Worm (Caenorhabditis elegans) whole organism, L4 larva: ENCODE measurements around the gene swp-1.
A peak's percentile ranks its signal among the peaks of the same experiment; 100 is the strongest.

Experiments used
- D1046.2 ChIP-seq: fragments of 200-800 bp; sonication (Bioruptor generic); IDR thresholded peaks from 2 replicates; pipeline ENCODE4 v1.3.6; 2022; ENCODE audit warnings: missing genetic modification characterization, missing compliant biosample characterization
- F37D6.2 ChIP-seq: sonication (generic microtip); optimal IDR thresholded peaks from 2 replicates; lab custom pipeline; 2016; ENCODE audit warnings: mild to moderate bottlenecking, missing genetic modification characterization, missing compliant biosample characterization
- F49E8.2 ChIP-seq: sonication (generic microtip); optimal IDR thresholded peaks from 2 replicates; lab custom pipeline; 2016; ENCODE audit warnings: missing compliant biosample characterization, mild to moderate bottlenecking, missing genetic modification characterization, borderline replicate concordance
- R02D3.7 ChIP-seq: fragments of 150-350 bp; sonication (generic microtip); optimal IDR thresholded peaks from 3 replicates; lab custom pipeline; 2014; ENCODE audit warnings: missing biosample characterization, missing genetic modification characterization
- Y48G9A.11 ChIP-seq: fragments of 200-800 bp; sonication (Bioruptor generic); IDR thresholded peaks from 2 replicates; pipeline ENCODE4 v1.3.6; 2022; ENCODE audit warnings: missing genetic modification reagents, missing genetic modification characterization, missing compliant biosample characterization
- ZK337.2 ChIP-seq: fragments of 200-800 bp; sonication (Bioruptor generic); IDR thresholded peaks from 2 replicates; pipeline ENCODE4 v1.3.6; 2022; ENCODE audit warnings: missing genetic modification reagents, missing genetic modification characterization, missing compliant biosample characterization
- aha-1 ChIP-seq: fragments of 150-350 bp; peaks from one replicate; lab custom pipeline; 2014; ENCODE audit warnings: missing biosample characterization, missing genetic modification characterization
- aly-2 ChIP-seq: sonication (generic microtip); optimal IDR thresholded peaks from 2 replicates; lab custom pipeline; 2018; ENCODE audit warnings: missing biosample characterization, missing genetic modification characterization
- ceh-44 ChIP-seq: fragments of 200-800 bp; sonication (Bioruptor generic); IDR thresholded peaks from 2 replicates; pipeline ENCODE4 v1.3.6; 2022; ENCODE audit warnings: missing genetic modification reagents, missing genetic modification characterization, missing compliant biosample characterization
- ceh-82 ChIP-seq: sonication (generic microtip); optimal IDR thresholded peaks from 2 replicates; lab custom pipeline; 2017; ENCODE audit warnings: missing biosample characterization, missing genetic modification characterization
- daf-19 ChIP-seq: fragments of 200-800 bp; sonication (Bioruptor generic); conservative IDR thresholded peaks from 2 replicates; pipeline ENCODE4 v1.3.6; 2022; ENCODE audit warnings: missing genetic modification characterization, missing compliant biosample characterization
- dmd-6 ChIP-seq: fragments of 200-800 bp; sonication (Bioruptor generic); IDR thresholded peaks from 2 replicates; pipeline ENCODE4 v1.3.6; 2022; ENCODE audit warnings: missing genetic modification reagents, missing genetic modification characterization, missing compliant biosample characterization
- dmd-8 ChIP-seq: fragments of 200-800 bp; sonication (Bioruptor generic); IDR thresholded peaks from 2 replicates; pipeline ENCODE4 v1.3.6; 2022; ENCODE audit warnings: missing genetic modification characterization, missing compliant biosample characterization
- dmd-9 ChIP-seq: fragments of 200-800 bp; sonication (Bioruptor generic); IDR thresholded peaks from 2 replicates; pipeline ENCODE4 v1.3.6; 2022; ENCODE audit warnings: missing genetic modification reagents, missing genetic modification characterization, missing compliant biosample characterization
- dpl-1 ChIP-seq: fragments of 150-350 bp; optimal IDR thresholded peaks from 2 replicates; lab custom pipeline; 2014; ENCODE audit warnings: missing biosample characterization, missing genetic modification reagents, missing genetic modification characterization
- duxl-1 ChIP-seq: sonication (generic microtip); optimal IDR thresholded peaks from 2 replicates; lab custom pipeline; 2016; ENCODE audit warnings: mild to moderate bottlenecking, missing genetic modification characterization, moderate library complexity, missing compliant biosample characterization; ENCODE audit not compliant: poor library complexity
- egl-43 ChIP-seq: fragments of 200-800 bp; sonication (Bioruptor generic); IDR thresholded peaks from 2 replicates; pipeline ENCODE4 v1.3.6; 2022; ENCODE audit warnings: missing genetic modification reagents, missing genetic modification characterization, missing compliant biosample characterization
- hif-1 ChIP-seq, 2 experiments: sonication (generic microtip); optimal IDR thresholded peaks; 2 replicates each; lab custom pipeline; 2016 to 2017; ENCODE audit warnings: missing compliant biosample characterization in 2 of 2, missing genetic modification characterization in 2 of 2, missing genetic modification reagents in 2 of 2, missing genotype in 2 of 2, mild to moderate bottlenecking in 1 of 2
- hmg-1.1 ChIP-seq: fragments of 200-800 bp; sonication (Bioruptor generic); IDR thresholded peaks from 2 replicates; pipeline ENCODE4 v1.3.6; 2022; ENCODE audit warnings: missing genetic modification reagents, missing genetic modification characterization, missing compliant biosample characterization
- lin-1 ChIP-seq: fragments of 200-800 bp; sonication (Bioruptor generic); IDR thresholded peaks from 2 replicates; pipeline ENCODE4 v1.3.6; 2022; ENCODE audit warnings: missing genetic modification reagents, missing genetic modification characterization, missing compliant biosample characterization
- lin-13 ChIP-seq: fragments of 150-350 bp; optimal IDR thresholded peaks from 2 replicates; lab custom pipeline; 2014; ENCODE audit warnings: missing biosample characterization, missing genetic modification reagents, missing genetic modification characterization
- lin-15B ChIP-seq: fragments of 150-350 bp; sonication (generic microtip); optimal IDR thresholded peaks from 3 replicates; lab custom pipeline; 2014; ENCODE audit warnings: missing biosample characterization, missing genetic modification characterization
- lin-29 ChIP-seq: fragments of 200-800 bp; sonication (Bioruptor generic); IDR thresholded peaks from 2 replicates; pipeline ENCODE4 v1.3.6; 2022; ENCODE audit warnings: missing genetic modification reagents, missing genetic modification characterization, missing compliant biosample characterization
- lin-38 ChIP-seq: fragments of 200-800 bp; sonication (Bioruptor generic); IDR thresholded peaks from 2 replicates; pipeline ENCODE4 v1.3.6; 2022; ENCODE audit warnings: missing genetic modification reagents, missing genetic modification characterization, missing compliant biosample characterization
- lsy-2 ChIP-seq, 2 experiments: fragments of 150-350 bp in 1 of 2; sonication (generic microtip) in 1 of 2; optimal IDR thresholded peaks; 2 replicates each; lab custom pipeline; 2014 to 2017; ENCODE audit warnings: missing biosample characterization in 2 of 2, missing genetic modification characterization in 2 of 2
- madf-5 ChIP-seq, 2 experiments: fragments of 200-800 bp; sonication (Bioruptor generic); IDR thresholded peaks; 2 replicates each; pipeline ENCODE4 v1.3.6; 2022; ENCODE audit warnings: missing compliant biosample characterization in 2 of 2, missing genetic modification characterization in 2 of 2
- mep-1 ChIP-seq: fragments of 150-350 bp; sonication (generic microtip); optimal IDR thresholded peaks from 3 replicates; lab custom pipeline; 2014; ENCODE audit warnings: missing biosample characterization, missing genetic modification characterization
- mes-2 ChIP-seq: sonication (generic microtip); optimal IDR thresholded peaks from 2 replicates; lab custom pipeline; 2016; ENCODE audit warnings: missing genotype, mild to moderate bottlenecking, missing genetic modification characterization, missing compliant biosample characterization; ENCODE audit not compliant: poor library complexity, severe bottlenecking
- nhr-25 ChIP-seq: sonication (generic microtip); optimal IDR thresholded peaks from 2 replicates; lab custom pipeline; 2017; ENCODE audit warnings: missing genetic modification characterization, mild to moderate bottlenecking, missing compliant biosample characterization, antibody characterized with exemption, moderate library complexity, borderline replicate concordance; ENCODE audit not compliant: insufficient read depth
- nhr-28 ChIP-seq: fragments of 150-350 bp; optimal IDR thresholded peaks from 2 replicates; lab custom pipeline; 2014; ENCODE audit warnings: missing biosample characterization, missing genetic modification characterization
- nhr-42 ChIP-seq: fragments of 200-800 bp; sonication (Bioruptor generic); IDR thresholded peaks from 2 replicates; pipeline ENCODE4 v1.3.6; 2022; ENCODE audit warnings: missing genetic modification characterization, missing compliant biosample characterization
- nhr-48 ChIP-seq: sonication (generic microtip); optimal IDR thresholded peaks from 2 replicates; lab custom pipeline; 2016; ENCODE audit warnings: mild to moderate bottlenecking, missing genetic modification characterization, missing compliant biosample characterization
- nhr-6 ChIP-seq: fragments of 150-350 bp; optimal IDR thresholded peaks from 2 replicates; lab custom pipeline; 2014; ENCODE audit warnings: missing biosample characterization, missing genetic modification characterization
- nhr-76 ChIP-seq: fragments of 150-350 bp; optimal IDR thresholded peaks from 2 replicates; lab custom pipeline; 2014; ENCODE audit warnings: missing biosample characterization, missing genetic modification characterization
- php-3 ChIP-seq: fragments of 200-800 bp; sonication (Bioruptor generic); IDR thresholded peaks from 2 replicates; pipeline ENCODE4 v1.3.6; 2022; ENCODE audit warnings: missing genetic modification reagents, missing genetic modification characterization, missing compliant biosample characterization
- pqm-1 ChIP-seq: sonication (generic microtip); optimal IDR thresholded peaks from 2 replicates; lab custom pipeline; 2017; ENCODE audit warnings: missing biosample characterization, missing genetic modification characterization
- snpc-1.2 ChIP-seq: fragments of 200-800 bp; sonication (Bioruptor generic); IDR thresholded peaks from 2 replicates; pipeline ENCODE4 v1.3.6; 2022; ENCODE audit warnings: missing genetic modification reagents, missing genetic modification characterization, missing compliant biosample characterization
- unc-130 ChIP-seq: sonication (generic microtip); optimal IDR thresholded peaks from 2 replicates; lab custom pipeline; 2016; ENCODE audit warnings: missing genetic modification reagents, missing genetic modification characterization, missing compliant biosample characterization
- unc-62 ChIP-seq, 3 experiments: fragments of 150-350 bp in 1 of 3; sonication (generic microtip); optimal IDR thresholded peaks in 2 of 3; peaks in 1 of 3; 1 replicate in 1 of 3; 2 replicates in 2 of 3; lab custom pipeline; 2014 to 2017; ENCODE audit warnings: missing biosample characterization in 3 of 3, missing genetic modification characterization in 3 of 3, missing genetic modification reagents in 3 of 3, missing genotype in 1 of 3
- vab-7 ChIP-seq: fragments of 200-800 bp; sonication (Bioruptor generic); IDR thresholded peaks from 2 replicates; pipeline ENCODE4 v1.3.6; 2022; ENCODE audit warnings: missing genetic modification reagents, missing genetic modification characterization, missing compliant biosample characterization
- zag-1 ChIP-seq: fragments of 150-350 bp; optimal IDR thresholded peaks from 2 replicates; lab custom pipeline; 2014; ENCODE audit warnings: missing biosample characterization, missing genetic modification characterization
- zfp-2 ChIP-seq: sonication (generic microtip); optimal IDR thresholded peaks from 2 replicates; lab custom pipeline; 2016; ENCODE audit warnings: mild to moderate bottlenecking, missing genetic modification characterization, missing compliant biosample characterization

Gene swp-1

ce11 chrIII:5667952-5668489 is 37.3 kb downstream of the swp-1 start (continued):
- TF ChIP-seq hif-1 (tag; optimal IDR thresholded peaks at IDR 0.05; lab: Kevin White, UChicago) (no peak), mep-1 (tag; lab: Kevin White, UChicago) (peak; percentile 28), R02D3.7 (tag; lab: Kevin White, UChicago) (no peak), php-3 (GFP tag; lab: Robert Waterston, UW) (no peak)

ce11 chrIII:5665710-5666109 is 39.6 kb downstream of the swp-1 start:
- TF ChIP-seq lin-1 (GFP tag; lab: Robert Waterston, UW) (no peak), ceh-82 (no peak), dmd-8 (no peak), dmd-6 (GFP tag; lab: Robert Waterston, UW) (no peak), duxl-1 (tag; lab: Kevin White, UChicago) (no peak), egl-43 (GFP tag; lab: Robert Waterston, UW) (no peak), lin-13 (GFP tag; lab: Kevin White, UChicago) (no peak), D1046.2 (GFP tag; lab: Robert Waterston, UW) (no peak), F37D6.2 (tag; lab: Kevin White, UChicago) (no peak), zag-1 (no peak), daf-19 (GFP tag; lab: Robert Waterston, UW) (no peak), nhr-25 (tag; lab: Kevin White, UChicago) (no peak), ZK337.2 (GFP tag; lab: Robert Waterston, UW) (no peak)

ce11 chrIII:5665278-5665677 is 40.0 kb downstream of the swp-1 start:
- TF ChIP-seq pqm-1 (tag; lab: Kevin White, UChicago) (peak; percentile 1), nhr-28 (tag; lab: Kevin White, UChicago) (peak; percentile 31), zfp-2 (no peak), aly-2 (tag; lab: Kevin White, UChicago) (no peak), nhr-42 (no peak), nhr-76 (tag; lab: Kevin White, UChicago) (no peak), madf-5 (GFP tag; IDR thresholded peaks at IDR 0.05; lab: Robert Waterston, UW) (no peak), mes-2 (tag; lab: Kevin White, UChicago) (peak; percentile 13)

- TF ChIP-seq aha-1 = peak; percentile 42
- TF ChIP-seq pqm-1 (tag; lab: Kevin White, UChicago) = peak; percentile 53
- TF ChIP-seq nhr-6 (tag; lab: Kevin White, UChicago) = no peak
- TF ChIP-seq dmd-9 (GFP tag; lab: Robert Waterston, UW) = no peak
- TF ChIP-seq dpl-1 (GFP tag; lab: Kevin White, UChicago) = no peak
- TF ChIP-seq unc-62 (GFP tag; optimal IDR thresholded peaks at IDR 0.05 in 1 of 2; lab: Kevin White, UChicago) = no peak
- TF ChIP-seq unc-62 (tag; optimal IDR thresholded peaks at IDR 0.05; lab: Kevin White, UChicago) = no peak
- TF ChIP-seq nhr-48 (tag; lab: Kevin White, UChicago) = no peak
These were observed 41.4 kb downstream of the swp-1 start, which contains the start of gene par-3 for ce11 chrIII:5663933-5664332. Gene par-3, plus strand, starts transcription at chrIII:5664233.

ce11 chrIII:5663521-5663920 is 41.8 kb downstream of the swp-1 start:
- TF ChIP-seq F49E8.2 = peak; percentile 85
- TF ChIP-seq lsy-2 (tag; optimal IDR thresholded peaks at IDR 0.05; lab: Kevin White, UChicago) = peak in 1 of 2 experiments; percentile 73
- TF ChIP-seq lin-15B (tag; lab: Kevin White, UChicago) = no peak
- peak; percentile 60; the same call in 1 of the 2 replicates for TF ChIP-seq snpc-1.2 (GFP tag; lab: Robert Waterston, UW)
- TF ChIP-seq unc-130 (GFP tag; lab: Kevin White, UChicago) = peak; percentile 87
- no peak for TF ChIP-seq ceh-44 (GFP tag; lab: Robert Waterston, UW)
- TF ChIP-seq nhr-25 (tag; lab: Kevin White, UChicago) = no peak
- TF ChIP-seq dmd-9 (GFP tag; lab: Robert Waterston, UW) = no peak
- TF ChIP-seq Y48G9A.11 (GFP tag; lab: Robert Waterston, UW) = peak; percentile 79
- no peak for TF ChIP-seq hmg-1.1 (GFP tag; lab: Robert Waterston, UW)
- peak; percentile 81 for TF ChIP-seq lin-38 (GFP tag; lab: Robert Waterston, UW)
- no peak for TF ChIP-seq vab-7 (GFP tag; lab: Robert Waterston, UW)
- no peak for TF ChIP-seq zag-1
- no peak for TF ChIP-seq lin-29 (GFP tag; lab: Robert Waterston, UW)
